Worm (Caenorhabditis elegans) whole organism, L1 larva: ENCODE results near the gene C52B9.8.
A peak's percentile ranks its signal among the peaks of the same experiment; 100 is the strongest.

Experiments used
- C34B4.2 ChIP-seq: sonication (generic microtip); optimal IDR thresholded peaks from 2 replicates; lab custom pipeline; 2017; ENCODE audit warnings: mild to moderate bottlenecking, missing genetic modification characterization, missing compliant biosample characterization
- Y116A8C.19 ChIP-seq: sonication (generic microtip); optimal IDR thresholded peaks from 2 replicates; lab custom pipeline; 2016; ENCODE audit warnings: missing compliant biosample characterization, missing genetic modification characterization, borderline replicate concordance
- alr-1 ChIP-seq: fragments of 200-800 bp; sonication (Bioruptor generic); optimal IDR thresholded peaks from 2 replicates; lab custom pipeline; 2018; ENCODE audit warnings: borderline replicate concordance, mild to moderate bottlenecking, missing genetic modification characterization, missing compliant biosample characterization
- ama-1 ChIP-seq: fragments of 150-350 bp; optimal IDR thresholded peaks from 2 replicates; lab custom pipeline; 2014
- blmp-1 ChIP-seq: fragments of 150-350 bp; optimal IDR thresholded peaks from 2 replicates; lab custom pipeline; 2014; ENCODE audit warnings: missing biosample characterization, missing genetic modification characterization
- ceh-63 ChIP-seq: fragments of 200-800 bp; sonication (Bioruptor generic); optimal IDR thresholded peaks from 2 replicates; lab custom pipeline; 2018; ENCODE audit warnings: mild to moderate bottlenecking, missing genetic modification characterization, missing compliant biosample characterization
- ceh-8 ChIP-seq: fragments of 200-800 bp; sonication (Bioruptor generic); optimal IDR thresholded peaks from 2 replicates; lab custom pipeline; 2018; ENCODE audit warnings: mild to moderate bottlenecking, missing genetic modification characterization, moderate library complexity, missing compliant biosample characterization
- ceh-88 ChIP-seq: fragments of 200-800 bp; sonication (Bioruptor generic); IDR thresholded peaks from 2 replicates; pipeline ENCODE4 v1.3.6; 2022; ENCODE audit warnings: missing genetic modification characterization, missing compliant biosample characterization
- dpl-1 ChIP-seq, 3 experiments: fragments of 150-350 bp in 2 of 3; sonication (generic microtip) in 1 of 3; optimal IDR thresholded peaks; 2 replicates each; lab custom pipeline; 2014 to 2017; ENCODE audit warnings: missing biosample characterization in 3 of 3, missing genetic modification characterization in 3 of 3, missing genetic modification reagents in 3 of 3
- dsc-1 ChIP-seq: sonication (generic microtip); optimal IDR thresholded peaks from 2 replicates; lab custom pipeline; 2016; ENCODE audit warnings: mild to moderate bottlenecking, missing genetic modification characterization, missing compliant biosample characterization
- efl-1 ChIP-seq, 4 experiments: fragments of 150-350 bp; optimal IDR thresholded peaks in 3 of 4; peaks in 1 of 4; 1 replicate in 1 of 4; 2 replicates in 3 of 4; lab custom pipeline; 2014; ENCODE audit warnings: missing biosample characterization in 2 of 4, missing genetic modification characterization in 2 of 4, missing genetic modification reagents in 2 of 4
- efl-3 ChIP-seq: fragments of 200-800 bp; sonication (Bioruptor generic); optimal IDR thresholded peaks from 2 replicates; lab custom pipeline; 2018; ENCODE audit warnings: mild to moderate bottlenecking, missing genetic modification characterization, missing compliant biosample characterization
- elt-2 ChIP-seq: sonication (generic microtip); optimal IDR thresholded peaks from 2 replicates; lab custom pipeline; 2016; ENCODE audit warnings: missing genetic modification characterization, mild to moderate bottlenecking, inconsistent platforms, missing compliant biosample characterization, missing genetic modification reagents
- ets-5 ChIP-seq: fragments of 200-800 bp; sonication (Bioruptor generic); IDR thresholded peaks from 2 replicates; pipeline ENCODE4 v1.3.6; 2022; ENCODE audit warnings: missing genetic modification characterization, missing compliant biosample characterization
- fkh-10 ChIP-seq: sonication (generic microtip); optimal IDR thresholded peaks from 2 replicates; lab custom pipeline; 2017; ENCODE audit warnings: missing biosample characterization, missing genetic modification reagents, missing genetic modification characterization
- fkh-4 ChIP-seq: sonication (generic microtip); optimal IDR thresholded peaks from 2 replicates; lab custom pipeline; 2016; ENCODE audit warnings: missing compliant biosample characterization, missing genetic modification characterization, borderline replicate concordance
- fkh-8 ChIP-seq: sonication (generic microtip); optimal IDR thresholded peaks from 2 replicates; lab custom pipeline; 2016; ENCODE audit warnings: mild to moderate bottlenecking, missing genetic modification characterization, missing compliant biosample characterization
- fos-1 ChIP-seq: fragments of 150-350 bp; optimal IDR thresholded peaks from 2 replicates; lab custom pipeline; 2014; ENCODE audit warnings: missing biosample characterization, missing genetic modification characterization
- grh-1 ChIP-seq: fragments of 200-800 bp; sonication (Bioruptor generic); IDR thresholded peaks from 2 replicates; pipeline ENCODE4 v1.3.6; 2022; ENCODE audit warnings: missing genetic modification reagents, missing genetic modification characterization, missing compliant biosample characterization
- hlh-17 ChIP-seq: fragments of 200-800 bp; sonication (Bioruptor generic); optimal IDR thresholded peaks from 2 replicates; lab custom pipeline; 2018; ENCODE audit warnings: missing genetic modification characterization, mild to moderate bottlenecking, missing compliant biosample characterization, moderate library complexity, borderline replicate concordance
- hlh-4 ChIP-seq: sonication (generic microtip); optimal IDR thresholded peaks from 2 replicates; lab custom pipeline; 2016; ENCODE audit warnings: mild to moderate bottlenecking, missing genetic modification characterization, missing compliant biosample characterization
- hpl-2 ChIP-seq: fragments of 150-350 bp; optimal IDR thresholded peaks from 2 replicates; lab custom pipeline; 2014; ENCODE audit warnings: missing biosample characterization, missing genetic modification reagents, missing genetic modification characterization
- irx-1 ChIP-seq: sonication (generic microtip); optimal IDR thresholded peaks from 2 replicates; lab custom pipeline; 2016; ENCODE audit warnings: missing genetic modification characterization, missing compliant biosample characterization
- isw-1 ChIP-seq: fragments of 200-800 bp; sonication (Bioruptor generic); IDR thresholded peaks from 2 replicates; pipeline ENCODE4 v1.3.6; 2022; ENCODE audit warnings: missing genetic modification characterization, missing compliant biosample characterization
- jun-1 ChIP-seq: fragments of 150-350 bp; optimal IDR thresholded peaks from 2 replicates; lab custom pipeline; 2014; ENCODE audit warnings: missing biosample characterization, missing genetic modification reagents, missing genetic modification characterization
- lin-14 ChIP-seq: fragments of 200-800 bp; sonication (Bioruptor generic); optimal IDR thresholded peaks from 2 replicates; lab custom pipeline; 2018; ENCODE audit warnings: mild to moderate bottlenecking, missing genetic modification characterization, moderate library complexity, missing compliant biosample characterization
- lin-15B ChIP-seq: fragments of 150-350 bp; sonication (generic microtip); optimal IDR thresholded peaks from 3 replicates; lab custom pipeline; 2014; ENCODE audit warnings: missing biosample characterization, missing genetic modification characterization
- lin-35 ChIP-seq, 2 experiments: fragments of 150-350 bp; optimal IDR thresholded peaks; 2 replicates each; lab custom pipeline; 2014; ENCODE audit warnings: missing biosample characterization in 2 of 2, missing genetic modification characterization in 2 of 2, missing genetic modification reagents in 2 of 2
- lsy-2 ChIP-seq, 2 experiments: fragments of 150-350 bp; optimal IDR thresholded peaks; 2 replicates each; lab custom pipeline; 2014; ENCODE audit warnings: missing biosample characterization in 2 of 2, missing genetic modification characterization in 2 of 2
- mab-9 ChIP-seq: fragments of 200-800 bp; sonication (Bioruptor generic); IDR thresholded peaks from 2 replicates; pipeline ENCODE4 v1.3.6; 2022; ENCODE audit warnings: missing genetic modification reagents, missing genetic modification characterization, missing compliant biosample characterization
- mdl-1 ChIP-seq, 2 experiments: fragments of 150-350 bp; optimal IDR thresholded peaks; 2 replicates each; lab custom pipeline; 2014 to 2017; ENCODE audit warnings: missing biosample characterization in 2 of 2, missing genetic modification characterization in 2 of 2, inconsistent platforms in 1 of 2
- mef-2 ChIP-seq: fragments of 150-350 bp; optimal IDR thresholded peaks from 2 replicates; lab custom pipeline; 2014; ENCODE audit warnings: missing biosample characterization, missing genetic modification characterization
- mep-1 ChIP-seq: fragments of 150-350 bp; optimal IDR thresholded peaks from 2 replicates; lab custom pipeline; 2014; ENCODE audit warnings: missing biosample characterization, missing genetic modification characterization
- nhr-12 ChIP-seq: sonication (generic microtip); optimal IDR thresholded peaks from 2 replicates; lab custom pipeline; 2017; ENCODE audit warnings: missing biosample characterization, missing genetic modification characterization
- nhr-19 ChIP-seq: fragments of 200-800 bp; sonication (Bioruptor generic); conservative IDR thresholded peaks from 2 replicates; pipeline ENCODE4 v1.3.6; 2022; ENCODE audit warnings: missing genetic modification characterization, missing compliant biosample characterization
- nhr-20 ChIP-seq: sonication (generic microtip); optimal IDR thresholded peaks from 2 replicates; lab custom pipeline; 2016; ENCODE audit warnings: mild to moderate bottlenecking, missing genetic modification characterization, missing compliant biosample characterization
- nhr-237 ChIP-seq: fragments of 150-350 bp; optimal IDR thresholded peaks from 2 replicates; lab custom pipeline; 2014; ENCODE audit warnings: missing biosample characterization, missing genetic modification characterization
- nhr-77 ChIP-seq: fragments of 150-350 bp; optimal IDR thresholded peaks from 2 replicates; lab custom pipeline; 2014; ENCODE audit warnings: missing biosample characterization, missing genetic modification characterization
- nhr-85 ChIP-seq: sonication (generic microtip); peaks from one replicate; lab custom pipeline; 2016; ENCODE audit warnings: missing genetic modification characterization, inconsistent platforms, missing compliant biosample characterization
- pag-3 ChIP-seq: sonication (generic microtip); optimal IDR thresholded peaks from 2 replicates; lab custom pipeline; 2017; ENCODE audit warnings: missing genetic modification characterization, mild to moderate bottlenecking, missing compliant biosample characterization, antibody characterized with exemption, borderline replicate concordance; ENCODE audit not compliant: insufficient read depth
- pax-3 ChIP-seq: fragments of 200-800 bp; sonication (Bioruptor generic); optimal IDR thresholded peaks from 2 replicates; lab custom pipeline; 2018; ENCODE audit warnings: mild to moderate bottlenecking, missing genetic modification characterization, moderate library complexity, missing compliant biosample characterization
- pqm-1 ChIP-seq: sonication (generic microtip); optimal IDR thresholded peaks from 3 replicates; lab custom pipeline; 2017; ENCODE audit warnings: missing biosample characterization, missing genetic modification characterization
- snu-23 ChIP-seq: sonication (generic microtip); optimal IDR thresholded peaks from 2 replicates; lab custom pipeline; 2016; ENCODE audit warnings: missing genetic modification characterization, missing compliant biosample characterization
- sox-4 ChIP-seq: sonication (generic microtip); optimal IDR thresholded peaks from 2 replicates; lab custom pipeline; 2016; ENCODE audit warnings: missing genetic modification characterization, missing compliant biosample characterization
- sptf-1 ChIP-seq: fragments of 150-350 bp; optimal IDR thresholded peaks from 2 replicates; lab custom pipeline; 2014; ENCODE audit warnings: missing biosample characterization, missing genetic modification characterization
- swsn-7 ChIP-seq: sonication (generic microtip); optimal IDR thresholded peaks from 2 replicates; lab custom pipeline; 2016; ENCODE audit warnings: missing genetic modification characterization, missing compliant biosample characterization
- tbx-2 ChIP-seq: sonication (generic microtip); optimal IDR thresholded peaks from 2 replicates; lab custom pipeline; 2016; ENCODE audit warnings: missing genetic modification characterization, missing compliant biosample characterization
- tlp-1 ChIP-seq: fragments of 150-350 bp; optimal IDR thresholded peaks from 2 replicates; lab custom pipeline; 2014; ENCODE audit warnings: missing biosample characterization, missing genetic modification characterization
- unc-130 ChIP-seq: fragments of 150-350 bp; optimal IDR thresholded peaks from 2 replicates; lab custom pipeline; 2017; ENCODE audit warnings: missing biosample characterization, missing genetic modification characterization, inconsistent platforms
- unc-62 ChIP-seq: fragments of 150-350 bp; optimal IDR thresholded peaks from 2 replicates; lab custom pipeline; 2014; ENCODE audit warnings: missing biosample characterization, missing genetic modification reagents, missing genetic modification characterization
- unc-86 ChIP-seq: sonication (generic microtip); optimal IDR thresholded peaks from 2 replicates; lab custom pipeline; 2016; ENCODE audit warnings: missing genetic modification characterization, missing compliant biosample characterization
- unc-98 ChIP-seq: fragments of 200-800 bp; sonication (Bioruptor generic); IDR thresholded peaks from 2 replicates; pipeline ENCODE4 v1.3.6; 2022; ENCODE audit warnings: missing genetic modification characterization, missing compliant biosample characterization
- zag-1 ChIP-seq: fragments of 150-350 bp; optimal IDR thresholded peaks from 2 replicates; lab custom pipeline; 2014; ENCODE audit warnings: missing biosample characterization, missing genetic modification characterization

Gene C52B9.8

DNA sequence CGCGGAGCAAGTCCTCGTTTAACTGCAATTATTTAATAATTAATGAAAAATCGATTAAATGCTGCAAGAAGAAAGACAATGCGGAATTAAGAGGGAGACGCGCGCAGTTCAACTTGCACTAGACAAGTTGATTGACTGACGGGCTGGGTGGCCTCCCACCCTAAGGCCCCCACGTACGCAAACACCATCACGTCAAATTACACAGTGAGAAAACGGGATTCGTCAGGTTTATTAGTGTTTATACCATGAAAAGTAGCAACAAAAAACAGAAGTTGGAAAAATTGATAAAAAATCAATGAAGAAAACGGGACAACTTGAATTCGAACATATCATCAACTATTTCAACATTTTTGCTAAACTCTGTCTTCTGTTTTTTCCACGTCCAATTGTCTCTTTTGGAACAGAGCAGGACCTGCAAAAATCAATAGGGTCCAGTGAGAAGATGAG lies 4.0 kb downstream of the C52B9.8 start:
- no peak for TF ChIP-seq ets-5 (GFP tag; lab: Robert Waterston, UW)
- no peak for TF ChIP-seq ceh-88
- peak; percentile 48 for TF ChIP-seq swsn-7 (tag; lab: Kevin White, UChicago)
- no peak for TF ChIP-seq alr-1 (tag; lab: Kevin White, UChicago)
- TF ChIP-seq nhr-12 (tag; lab: Kevin White, UChicago) = no peak
- no peak for TF ChIP-seq ceh-8 (GFP tag; lab: Kevin White, UChicago)
- peak; percentile 73 for TF ChIP-seq nhr-85
- TF ChIP-seq dsc-1 (tag; lab: Kevin White, UChicago) = peak; percentile 46
- TF ChIP-seq unc-130 (tag; lab: Kevin White, UChicago) = peak; percentile 35
- no peak for TF ChIP-seq hpl-2 (GFP tag; lab: Kevin White, UChicago)
- TF ChIP-seq unc-62 (GFP tag; lab: Kevin White, UChicago) = no peak
- no peak for TF ChIP-seq blmp-1
- TF ChIP-seq mep-1 (tag; lab: Kevin White, UChicago) = peak; percentile 30
- TF ChIP-seq mdl-1 (tag; optimal IDR thresholded peaks at IDR 0.05; lab: Kevin White, UChicago) = no peak
- peak; percentile 44 for TF ChIP-seq unc-86
- TF ChIP-seq nhr-77 (tag; lab: Kevin White, UChicago) = no peak
- TF ChIP-seq ama-1 (lab: Kevin White, UChicago) = no peak
- peak; percentile 76 for TF ChIP-seq lin-14 (GFP tag; lab: Kevin White, UChicago)
- TF ChIP-seq hlh-17 (GFP tag; lab: Kevin White, UChicago) = no peak
- TF ChIP-seq pag-3 (tag; lab: Kevin White, UChicago) = no peak
- no peak for TF ChIP-seq hlh-4
- peak; percentile 37; the same call in 1 of the 2 replicates for TF ChIP-seq nhr-19
- TF ChIP-seq ceh-63 (GFP tag; lab: Kevin White, UChicago) = no peak
- no peak for TF ChIP-seq mab-9 (GFP tag; lab: Robert Waterston, UW)
- no peak for TF ChIP-seq pax-3 (tag; lab: Kevin White, UChicago)
- no peak for TF ChIP-seq fkh-4 (tag; lab: Kevin White, UChicago)
- peak in 2 of 3 experiments; percentile 20 to 28 for TF ChIP-seq dpl-1 (GFP tag; optimal IDR thresholded peaks at IDR 0.05; lab: Kevin White, UChicago)
- no peak for TF ChIP-seq C34B4.2 (tag; lab: Kevin White, UChicago)
- TF ChIP-seq lin-15B = no peak
- TF ChIP-seq lsy-2 (tag; optimal IDR thresholded peaks at IDR 0.05; lab: Kevin White, UChicago) = peak; percentile 13 to 41
- no peak for TF ChIP-seq mef-2 (tag; lab: Kevin White, UChicago)
- TF ChIP-seq irx-1 (tag; lab: Kevin White, UChicago) = peak; percentile 61
- TF ChIP-seq fos-1 = no peak
- 0 out of 2 replicates have a peak, but pooled peaks have one; percentile 15 for TF ChIP-seq isw-1 (GFP tag; lab: Robert Waterston, UW)
- TF ChIP-seq nhr-20 (tag; lab: Kevin White, UChicago) = peak; percentile 54
- TF ChIP-seq unc-98 (GFP tag; lab: Robert Waterston, UW) = no peak
- no peak for TF ChIP-seq zag-1 (tag; lab: Kevin White, UChicago)
- no peak for TF ChIP-seq jun-1 (tag; lab: Kevin White, UChicago)
- no peak for TF ChIP-seq grh-1
- TF ChIP-seq nhr-237 (tag; lab: Kevin White, UChicago) = no peak
- TF ChIP-seq fkh-10 (GFP tag; lab: Kevin White, UChicago) = no peak
- TF ChIP-seq pqm-1 (tag; lab: Kevin White, UChicago) = no peak
- TF ChIP-seq lin-35 (GFP tag; optimal IDR thresholded peaks at IDR 0.05; lab: Kevin White, UChicago) = peak in 1 of 2 experiments; percentile 51
- peak; percentile 6 for TF ChIP-seq elt-2
- TF ChIP-seq efl-3 (GFP tag; lab: Kevin White, UChicago) = no peak
- no peak for TF ChIP-seq sox-4 (tag; lab: Kevin White, UChicago)
- no peak for TF ChIP-seq Y116A8C.19 (tag; lab: Kevin White, UChicago)
- TF ChIP-seq snu-23 (GFP tag; lab: Kevin White, UChicago) = peak; percentile 58
- peak; percentile 41 for TF ChIP-seq tbx-2 (tag; lab: Kevin White, UChicago)
- TF ChIP-seq efl-1 (optimal IDR thresholded peaks at IDR 0.05; lab: Kevin White, UChicago) = peak; percentile 4 to 15
- TF ChIP-seq efl-1 (GFP tag; optimal IDR thresholded peaks at IDR 0.05 in 1 of 2; lab: Kevin White, UChicago) = peak in 1 of 2 experiments; percentile 40
- no peak for TF ChIP-seq tlp-1 (tag; lab: Kevin White, UChicago)
- no peak for TF ChIP-seq sptf-1 (tag; lab: Kevin White, UChicago)
- peak; percentile 26 for TF ChIP-seq fkh-8
